Fruit fly (Drosophila melanogaster) S2 (cell line): Measurements from ENCODE around the gene CG11836.

Source experiments
- CG8478 ChIP-seq: fragments of >200 bp; optimal IDR thresholded peaks from 2 replicates; lab custom pipeline; 2018
- CTCF ChIP-seq, 2 experiments: fragments of >200 bp; optimal IDR thresholded peaks; 2 replicates each; lab custom pipeline; 2018

Gene CG11836

dm6 chr3R:25051441-25052097 is 19.4 kb upstream of the CG11836 start:
- TF ChIP-seq CTCF (optimal IDR thresholded peaks at IDR 0.05; lab: Kevin White, UChicago), result no peak
- TF ChIP-seq CG8478 (lab: Kevin White, UChicago), result no peak

- no peak for TF ChIP-seq CG8478 (lab: Kevin White, UChicago)
- TF ChIP-seq CTCF (optimal IDR thresholded peaks at IDR 0.05; lab: Kevin White, UChicago), result no peak
These were observed 16.3 kb upstream of the CG11836 start, which contains the start of gene CG31109 for dm6 chr3R:25054451-25055188. Gene CG31109 (minus strand): TSS chr3R:25054653.

- TF ChIP-seq CTCF (optimal IDR thresholded peaks at IDR 0.05; lab: Kevin White, UChicago), result no peak
- TF ChIP-seq CG8478 (lab: Kevin White, UChicago), result no peak
These were observed 14.9 kb upstream of the CG11836 start, which contains the start of the genes CG31111 and stac for dm6 chr3R:25056016-25056415. Gene CG31111 (minus strand): TSS chr3R:25056177. Gene stac (plus strand): TSS chr3R:25056286.

dm6 chr3R:25056488-25057157 is 14.3 kb upstream of the CG11836 start:
- TF ChIP-seq CG8478 (lab: Kevin White, UChicago), result no peak
- TF ChIP-seq CTCF (optimal IDR thresholded peaks at IDR 0.05; lab: Kevin White, UChicago), result no peak

- TF ChIP-seq CG8478 (lab: Kevin White, UChicago) (no peak), CTCF (optimal IDR thresholded peaks at IDR 0.05; lab: Kevin White, UChicago) (no peak)
These were observed 10.5 kb upstream of the CG11836 start for dm6 chr3R:25060462-25060861.

- no peak for TF ChIP-seq CTCF (optimal IDR thresholded peaks at IDR 0.05; lab: Kevin White, UChicago)
- TF ChIP-seq CG8478 (lab: Kevin White, UChicago), result no peak
These were observed 5.8 kb upstream of the CG11836 start, which contains the start of the genes veli and PQBP1 for dm6 chr3R:25064907-25065841. Gene veli (minus strand): TSS chr3R:25065591. Gene PQBP1 (plus strand): TSS chr3R:25065791.

- TF ChIP-seq CG8478 (lab: Kevin White, UChicago), result no peak
- TF ChIP-seq CTCF (optimal IDR thresholded peaks at IDR 0.05; lab: Kevin White, UChicago), result no peak
These were observed 4.1 kb upstream of the CG11836 start for dm6 chr3R:25066856-25067255.

dm6 chr3R:25069569-25069968 is 1.4 kb upstream of the CG11836 start, which contains the start of the genes Stt3B and CG11839:
Gene Stt3B (minus strand): TSS chr3R:25069637.
Gene CG11839 (plus strand): TSS chr3R:25069927.
- TF ChIP-seq CTCF (optimal IDR thresholded peaks at IDR 0.05; lab: Kevin White, UChicago) (no peak), CG8478 (lab: Kevin White, UChicago) (no peak)

dm6 chr3R:25074558-25074964 is 3.6 kb downstream of the CG11836 start, which contains the start of the genes shams and CG11920:
Gene shams (minus strand): TSS chr3R:25074607.
Gene CG11920 (plus strand): TSS chr3R:25074877.
- TF ChIP-seq CTCF (optimal IDR thresholded peaks at IDR 0.05; lab: Kevin White, UChicago), result no peak
- no peak for TF ChIP-seq CG8478 (lab: Kevin White, UChicago)

dm6 chr3R:25077280-25077820 is 6.4 kb downstream of the CG11836 start:
- TF ChIP-seq CTCF (optimal IDR thresholded peaks at IDR 0.05; lab: Kevin White, UChicago), result no peak
- TF ChIP-seq CG8478 (lab: Kevin White, UChicago), result no peak

dm6 chr3R:25078665-25079064 is 7.7 kb downstream of the CG11836 start:
- TF ChIP-seq CG8478 (lab: Kevin White, UChicago), result no peak
- TF ChIP-seq CTCF (optimal IDR thresholded peaks at IDR 0.05; lab: Kevin White, UChicago), result no peak

- TF ChIP-seq CTCF (optimal IDR thresholded peaks at IDR 0.05; lab: Kevin White, UChicago), result peak in 1 of 2 experiments; percentile 30
- no peak for TF ChIP-seq CG8478 (lab: Kevin White, UChicago)
These were observed 9.5 kb downstream of the CG11836 start for dm6 chr3R:25080446-25080845.

- no peak for TF ChIP-seq CTCF (optimal IDR thresholded peaks at IDR 0.05; lab: Kevin White, UChicago)
- no peak for TF ChIP-seq CG8478 (lab: Kevin White, UChicago)
These were observed 11.4 kb downstream of the CG11836 start, which contains the start of gene fd96Ca for dm6 chr3R:25082348-25082747. Gene fd96Ca (plus strand): TSS chr3R:25082684.
